Fruit fly (Drosophila melanogaster): ENCODE measurements around the gene CG43062.
A peak's percentile ranks its signal among the peaks of the same experiment; 100 is the strongest.

CG43062 gene

DNA sequence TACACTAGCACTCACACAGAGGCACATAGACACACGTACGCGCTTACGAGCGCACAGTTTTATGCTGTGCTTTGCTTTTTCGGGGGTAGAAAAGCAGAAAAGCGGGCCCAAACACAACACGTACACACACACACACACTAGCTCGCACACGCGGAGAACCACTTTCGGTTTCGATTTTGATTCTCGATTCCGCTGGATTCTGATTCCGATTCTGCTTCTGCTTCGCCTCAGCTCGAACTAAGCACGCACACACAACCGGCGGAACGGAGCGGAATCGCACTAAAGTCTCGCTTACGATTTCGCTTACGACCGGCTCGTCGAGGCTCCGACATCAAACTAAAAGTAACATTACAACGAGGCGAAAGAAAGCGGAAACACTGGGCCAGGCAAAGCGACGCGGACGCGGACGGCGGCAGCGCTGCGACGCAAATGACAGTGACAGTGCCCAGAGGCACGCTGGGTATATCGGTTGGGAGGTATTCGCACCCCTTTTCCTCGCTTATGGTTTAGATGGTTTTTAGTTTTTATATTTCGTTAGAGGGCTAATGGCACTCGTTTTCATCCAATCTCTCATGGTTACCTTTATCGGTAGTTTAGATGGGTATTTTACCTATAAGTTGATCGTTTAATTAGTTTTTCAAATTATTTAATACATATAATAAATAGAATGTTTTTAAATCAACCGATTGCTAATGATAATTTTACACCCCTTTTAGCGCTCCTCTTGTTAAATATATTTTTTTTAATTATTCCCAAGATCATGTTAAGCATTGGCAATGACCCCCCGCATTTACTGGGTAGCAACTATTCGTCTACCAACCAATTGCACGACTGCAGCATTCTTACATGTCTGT, 28.1 kb downstream of the CG43062 start:
- peak; percentile 55 for TF ChIP-seq CG17801 (GFP tag; optimal IDR thresholded peaks at IDR 0.05; ENCODE audit: partially characterized antibody)

DNA sequence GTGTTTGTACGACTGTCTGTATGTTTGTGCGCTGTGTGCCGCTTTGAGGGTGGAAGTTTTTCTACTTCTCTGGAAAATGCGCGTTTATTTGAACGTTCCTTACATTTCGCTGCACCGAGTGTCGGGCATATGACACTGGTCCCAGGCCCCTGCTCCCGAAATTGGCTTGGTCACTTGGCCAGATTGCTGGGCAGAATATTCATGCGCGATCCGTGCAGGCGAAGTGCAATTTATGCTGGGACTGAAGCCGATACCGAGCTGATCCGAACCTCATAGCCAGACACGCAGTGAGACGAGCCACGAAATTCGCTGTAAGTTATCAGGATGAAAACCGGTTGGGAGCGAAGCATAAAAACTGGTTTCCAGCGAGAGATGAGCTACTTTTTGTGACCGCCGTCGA, 28.7 kb downstream of the CG43062 start:
- TF ChIP-seq CG17801 (GFP tag; optimal IDR thresholded peaks at IDR 0.05; ENCODE audit: partially characterized antibody) = no peak

DNA sequence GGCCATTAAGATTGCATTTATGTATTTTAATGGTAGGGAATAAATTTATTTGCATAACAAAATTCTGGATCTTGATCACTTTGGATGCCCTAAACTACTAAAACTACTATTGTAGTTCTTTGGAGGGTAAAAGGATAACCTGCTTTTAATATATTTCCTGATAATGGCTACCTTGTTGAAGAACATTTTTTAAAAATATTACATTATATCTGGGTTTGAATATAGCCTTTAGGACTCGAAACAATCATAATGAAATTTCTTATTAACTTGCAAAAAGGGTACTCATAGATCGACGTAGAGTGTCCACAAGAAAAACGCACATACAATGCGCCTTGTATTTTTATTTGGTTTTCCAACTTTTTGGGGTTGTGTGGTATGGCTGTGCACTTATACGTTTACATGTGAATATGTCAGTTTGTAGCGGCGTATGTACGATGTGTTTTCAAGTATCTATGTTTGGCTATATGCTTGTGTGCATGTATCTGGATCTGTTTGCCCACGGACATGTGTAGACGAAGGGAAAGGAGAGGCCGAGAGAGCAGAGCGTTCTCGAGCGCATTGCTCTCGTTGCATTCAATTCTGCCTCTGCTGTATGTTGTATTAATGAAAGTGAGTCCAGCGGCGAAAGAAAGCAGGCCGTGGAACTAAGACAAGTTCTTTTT, 29.4 kb downstream of the CG43062 start:
- TF ChIP-seq CG17801 (GFP tag; optimal IDR thresholded peaks at IDR 0.05; ENCODE audit: partially characterized antibody) = no peak

DNA sequence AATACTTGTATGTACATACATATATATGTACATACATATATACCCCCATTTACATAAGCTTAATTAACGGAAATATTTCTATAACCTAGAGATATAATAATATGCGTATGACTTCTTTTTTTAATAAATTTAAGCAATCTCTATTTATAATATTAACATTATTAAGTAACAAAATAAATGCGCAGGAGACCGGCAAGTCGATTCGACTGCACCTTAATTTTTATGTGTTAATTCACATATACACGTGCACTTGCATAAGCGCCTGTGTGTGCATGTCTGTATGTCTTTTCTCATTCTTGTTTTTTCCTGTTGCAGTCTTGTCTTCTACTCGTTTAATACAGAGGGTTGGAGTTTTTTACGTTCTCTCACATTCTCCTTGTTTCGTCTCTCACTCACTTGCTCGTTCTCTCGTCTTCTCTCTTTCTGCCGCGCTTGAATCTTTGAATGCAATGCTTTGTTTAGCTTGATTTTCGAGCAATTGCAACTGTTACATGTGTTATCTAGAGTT, 30.1 kb downstream of the CG43062 start:
- peak; percentile 92 for TF ChIP-seq CG17801 (GFP tag; optimal IDR thresholded peaks at IDR 0.05; ENCODE audit: partially characterized antibody)

DNA sequence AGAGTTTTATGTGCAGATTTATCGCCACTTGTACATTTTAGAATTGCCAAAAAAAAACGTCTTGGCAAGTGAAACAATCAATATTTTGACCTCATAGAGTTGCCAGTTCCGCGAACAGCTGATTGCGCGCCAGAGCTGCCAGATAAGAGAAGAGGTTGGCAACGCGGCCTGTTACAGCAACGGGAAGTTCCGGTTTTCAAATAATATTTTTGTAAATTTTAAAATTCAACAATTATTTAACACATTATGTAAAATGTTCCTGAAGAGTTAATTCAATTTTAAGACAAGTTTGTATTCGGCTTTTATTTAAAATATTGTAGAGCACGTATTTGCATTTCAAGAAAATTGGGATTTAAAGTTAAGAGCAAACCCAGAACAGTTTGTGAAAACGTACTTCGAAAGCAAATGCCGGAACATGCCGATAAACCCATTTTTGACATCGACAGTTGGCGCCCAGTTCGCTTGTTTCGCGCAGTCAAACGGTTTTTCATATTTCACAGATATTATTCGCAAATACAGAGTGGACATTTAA, 36.6 kb downstream of the CG43062 start, which contains the start of the genes prd1 and HisCl1:
prd1 (minus strand) TSS at position 320 of the 532 bp plus-strand sequence.
HisCl1 (plus strand) TSS at position 482 of the 532 bp plus-strand sequence.
- TF ChIP-seq CG17801 (GFP tag; optimal IDR thresholded peaks at IDR 0.05; ENCODE audit: partially characterized antibody) = no peak

DNA sequence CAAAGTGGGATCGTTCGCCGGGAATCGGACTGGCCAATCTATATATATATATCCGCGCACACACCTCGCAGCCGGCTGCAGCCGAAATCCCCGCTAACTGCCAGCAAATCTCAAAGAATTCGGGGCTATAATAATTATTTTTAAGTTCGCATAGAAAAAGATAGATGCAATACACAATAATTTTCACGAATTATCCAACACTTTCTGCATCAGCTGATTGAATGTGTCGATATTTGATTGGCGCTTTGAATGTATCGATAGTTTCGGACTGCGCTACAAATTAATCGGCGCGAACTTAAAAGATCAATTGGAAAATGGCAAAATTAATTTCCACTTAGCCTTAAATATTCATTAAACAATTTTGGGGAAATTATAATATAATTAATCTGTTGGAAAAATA, 46.6 kb downstream of the CG43062 start, which contains the start of gene Sbf:
Sbf (minus strand) TSS at position 169 of the 400 bp plus-strand sequence.
- peak; percentile 32 for TF ChIP-seq CG17801 (GFP tag; optimal IDR thresholded peaks at IDR 0.05; ENCODE audit: partially characterized antibody)
